Worm (Caenorhabditis elegans) whole organism, mixed stage, embryonic: ENCODE results near the gene C17G10.1.

Source experiments
- ceh-83 ChIP-seq: fragments of 200-800 bp; sonication (Bioruptor generic); optimal IDR thresholded peaks from 2 replicates; lab custom pipeline; 2018; ENCODE audit warnings: mild to moderate bottlenecking, missing genetic modification characterization, missing compliant biosample characterization
- elt-3 ChIP-seq: fragments of 150-350 bp; optimal IDR thresholded peaks from 2 replicates; lab custom pipeline; 2014; ENCODE audit warnings: missing biosample characterization, missing genetic modification characterization
- lin-32 ChIP-seq: fragments of 200-800 bp; sonication (Bioruptor generic); optimal IDR thresholded peaks from 2 replicates; lab custom pipeline; 2018; ENCODE audit warnings: mild to moderate bottlenecking, missing genetic modification characterization, missing compliant biosample characterization
- lsy-2 ChIP-seq: fragments of 150-350 bp; optimal IDR thresholded peaks from 2 replicates; lab custom pipeline; 2014; ENCODE audit warnings: missing biosample characterization, missing genetic modification characterization
- mab-5 ChIP-seq: fragments of 150-350 bp; optimal IDR thresholded peaks from 2 replicates; lab custom pipeline; 2014; ENCODE audit warnings: missing biosample characterization, missing genetic modification characterization
- pha-4 ChIP-seq: fragments of 150-350 bp; optimal IDR thresholded peaks from 2 replicates; lab custom pipeline; 2018; ENCODE audit warnings: missing biosample characterization, missing genetic modification reagents, missing genetic modification characterization
- snpc-4 ChIP-seq: fragments of 150-350 bp; optimal IDR thresholded peaks from 2 replicates; lab custom pipeline; 2014; ENCODE audit warnings: missing biosample characterization, missing genetic modification characterization
- unc-62 ChIP-seq: fragments of 150-350 bp; optimal IDR thresholded peaks from 2 replicates; lab custom pipeline; 2014; ENCODE audit warnings: missing biosample characterization, missing genetic modification reagents, missing genetic modification characterization

DNA sequence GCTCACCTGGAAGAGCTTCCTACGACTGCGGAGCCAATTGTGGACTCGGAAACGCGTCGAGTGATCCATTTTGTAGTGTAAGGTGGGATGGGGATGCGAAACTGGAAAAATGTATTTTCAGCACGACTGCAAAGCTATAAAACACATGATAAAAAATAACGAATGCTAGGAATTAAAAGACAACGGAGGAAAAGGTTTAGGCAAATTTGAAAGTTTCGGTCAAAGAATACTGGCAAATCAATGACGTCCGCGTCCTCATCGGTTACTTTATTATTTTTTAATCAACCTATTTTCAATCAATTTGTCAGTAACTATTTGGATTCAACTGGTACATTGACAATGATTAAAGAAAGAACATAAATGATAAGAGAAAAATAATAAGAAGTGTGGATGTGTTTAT is 11.4 kb downstream of the C17G10.1 start, which contains the start of gene C17G10.7:
- TF ChIP-seq elt-3 (tag; lab: Kevin White, UChicago), result no peak
- no peak for TF ChIP-seq lin-32 (GFP tag; lab: Kevin White, UChicago)
- TF ChIP-seq mab-5 (tag; lab: Kevin White, UChicago), result no peak
- no peak for TF ChIP-seq lsy-2 (tag; lab: Kevin White, UChicago)
- TF ChIP-seq snpc-4 (tag; lab: Kevin White, UChicago), result no peak
- TF ChIP-seq unc-62 (GFP tag; lab: Kevin White, UChicago), result no peak
- TF ChIP-seq ceh-83 (GFP tag; lab: Kevin White, UChicago), result no peak
- TF ChIP-seq pha-4 (tag; lab: Kevin White, UChicago), result no peak
